Fruit fly (Drosophila melanogaster) S2 (cell line): ENCODE results near the gene pr.

Source experiments
- CG8478 ChIP-seq: fragments of >200 bp; optimal IDR thresholded peaks from 2 replicates; lab custom pipeline; 2018
- CTCF ChIP-seq, 2 experiments: fragments of >200 bp; optimal IDR thresholded peaks; 2 replicates each; lab custom pipeline; 2018

pr gene

dm6 chr2L:20075234-20075803 is at the start of gene pr, which contains the start of gene neb:
pr (minus strand) TSS chr2L:20075458.
neb (plus strand) TSS chr2L:20075757.
- TF ChIP-seq CTCF (optimal IDR thresholded peaks at IDR 0.05; lab: Kevin White, UChicago) (no peak), CG8478 (no peak)

dm6 chr2L:20121233-20121551 is 45.9 kb upstream of the pr start:
- no peak for TF ChIP-seq CTCF (optimal IDR thresholded peaks at IDR 0.05; lab: Kevin White, UChicago)
- no peak for TF ChIP-seq CG8478

dm6 chr2L:20120388-20121232 is 45.4 kb upstream of the pr start:
- TF ChIP-seq CG8478: no peak
- peak; percentile 100 for TF ChIP-seq CTCF (optimal IDR thresholded peaks at IDR 0.05; lab: Kevin White, UChicago)

- TF ChIP-seq CG8478 (no peak), CTCF (optimal IDR thresholded peaks at IDR 0.05; lab: Kevin White, UChicago) (no peak)
Measured at dm6 chr2L:20117752-20118151, 42.5 kb upstream of the pr start.

dm6 chr2L:20115865-20116264 is 40.6 kb upstream of the pr start:
- no peak for TF ChIP-seq CTCF (optimal IDR thresholded peaks at IDR 0.05; lab: Kevin White, UChicago)
- TF ChIP-seq CG8478: no peak

dm6 chr2L:20106595-20106994 is 31.3 kb upstream of the pr start:
- TF ChIP-seq CG8478 (no peak), CTCF (optimal IDR thresholded peaks at IDR 0.05; lab: Kevin White, UChicago) (peak; percentile 72 to 80)

- TF ChIP-seq CG8478: no peak
- TF ChIP-seq CTCF (optimal IDR thresholded peaks at IDR 0.05; lab: Kevin White, UChicago): no peak
Measured at dm6 chr2L:20104526-20104925, 29.3 kb upstream of the pr start.

dm6 chr2L:20104050-20104449 is 28.8 kb upstream of the pr start, which contains the start of gene CG13970:
CG13970 (minus strand) TSS chr2L:20104150.
- TF ChIP-seq CG8478 (no peak), CTCF (optimal IDR thresholded peaks at IDR 0.05; lab: Kevin White, UChicago) (no peak)

- peak in 1 of 2 experiments; percentile 2 for TF ChIP-seq CTCF (optimal IDR thresholded peaks at IDR 0.05; lab: Kevin White, UChicago)
- TF ChIP-seq CG8478: no peak
Measured at dm6 chr2L:20098194-20098593, 22.9 kb upstream of the pr start.

- TF ChIP-seq CTCF (optimal IDR thresholded peaks at IDR 0.05; lab: Kevin White, UChicago) (no peak), CG8478 (no peak)
Measured at dm6 chr2L:20097773-20098172, 22.5 kb upstream of the pr start.

- no peak for TF ChIP-seq CG8478
- TF ChIP-seq CTCF (optimal IDR thresholded peaks at IDR 0.05; lab: Kevin White, UChicago): no peak
Measured at dm6 chr2L:20097105-20097631, 21.9 kb upstream of the pr start, which contains the start of the genes mRpS18B and Kua. mRpS18B (minus strand) TSS chr2L:20097253. Kua (plus strand) TSS chr2L:20097581.

- no peak for TF ChIP-seq CG8478
- no peak for TF ChIP-seq CTCF (optimal IDR thresholded peaks at IDR 0.05; lab: Kevin White, UChicago)
Measured at dm6 chr2L:20093794-20094193, 18.5 kb upstream of the pr start, which contains the start of the genes Taf13 and nesd. Taf13 (minus strand) TSS chr2L:20093849. nesd (plus strand) TSS chr2L:20093972.

- TF ChIP-seq CG8478: no peak
- no peak for TF ChIP-seq CTCF (optimal IDR thresholded peaks at IDR 0.05; lab: Kevin White, UChicago)
Measured at dm6 chr2L:20091094-20091679, 15.9 kb upstream of the pr start, which contains the start of the genes CG10747 and Pyroxd1. CG10747 (minus strand) TSS chr2L:20091348. Pyroxd1 (plus strand) TSS chr2L:20091435.

dm6 chr2L:20086295-20087096 is 11.2 kb upstream of the pr start:
- no peak for TF ChIP-seq CTCF (optimal IDR thresholded peaks at IDR 0.05; lab: Kevin White, UChicago)
- no peak for TF ChIP-seq CG8478
